Worm (Caenorhabditis elegans) whole organism, late embryonic: ENCODE data around the gene xpb-1.

Source experiments
- C08G9.2 ChIP-seq: sonication (generic microtip); optimal IDR thresholded peaks from 2 replicates; lab custom pipeline; 2016; ENCODE audit warnings: mild to moderate bottlenecking, missing genetic modification characterization, moderate library complexity, missing compliant biosample characterization
- K02D7.2 ChIP-seq: sonication (generic microtip); optimal IDR thresholded peaks from 2 replicates; lab custom pipeline; 2017; ENCODE audit warnings: mild to moderate bottlenecking, missing genetic modification characterization, missing compliant biosample characterization
- K09A11.1 ChIP-seq: sonication (generic microtip); optimal IDR thresholded peaks from 2 replicates; lab custom pipeline; 2017; ENCODE audit warnings: antibody characterized with exemption, mild to moderate bottlenecking, missing genetic modification characterization, missing compliant biosample characterization; ENCODE audit not compliant: insufficient read depth
- ahr-1 ChIP-seq: sonication (generic microtip); optimal IDR thresholded peaks from 2 replicates; lab custom pipeline; 2016; ENCODE audit warnings: missing genetic modification characterization, missing compliant biosample characterization
- ceh-18 ChIP-seq: sonication (generic microtip); optimal IDR thresholded peaks from 2 replicates; lab custom pipeline; 2016; ENCODE audit warnings: missing genetic modification characterization, missing compliant biosample characterization
- ceh-19 ChIP-seq: fragments of 200-800 bp; sonication (Bioruptor generic); optimal IDR thresholded peaks from 2 replicates; lab custom pipeline; 2018; ENCODE audit warnings: mild to moderate bottlenecking, missing genetic modification characterization, missing compliant biosample characterization
- ceh-2 ChIP-seq: sonication (generic microtip); optimal IDR thresholded peaks from 2 replicates; lab custom pipeline; 2016; ENCODE audit warnings: missing genotype, missing genetic modification characterization, missing compliant biosample characterization
- ceh-22 ChIP-seq: sonication (generic microtip); optimal IDR thresholded peaks from 2 replicates; lab custom pipeline; 2017; ENCODE audit warnings: missing biosample characterization, missing genetic modification characterization
- ceh-24 ChIP-seq: sonication (generic microtip); optimal IDR thresholded peaks from 2 replicates; lab custom pipeline; 2016; ENCODE audit warnings: mild to moderate bottlenecking, missing genetic modification characterization, missing compliant biosample characterization
- ceh-30 ChIP-seq: fragments of 150-350 bp; optimal IDR thresholded peaks from 2 replicates; lab custom pipeline; 2014; ENCODE audit warnings: missing biosample characterization, missing genetic modification characterization
- ceh-34 ChIP-seq: sonication (generic microtip); optimal IDR thresholded peaks from 2 replicates; lab custom pipeline; 2016; ENCODE audit warnings: mild to moderate bottlenecking, missing genetic modification characterization, missing compliant biosample characterization
- ceh-45 ChIP-seq: fragments of 200-800 bp; sonication (Bioruptor generic); IDR thresholded peaks from 2 replicates; pipeline ENCODE4 v1.3.6; 2022; ENCODE audit warnings: missing genetic modification reagents, missing genetic modification characterization, missing compliant biosample characterization
- ceh-6 ChIP-seq: fragments of 200-800 bp; sonication (Bioruptor generic); optimal IDR thresholded peaks from 2 replicates; lab custom pipeline; 2018; ENCODE audit warnings: mild to moderate bottlenecking, missing genetic modification characterization, missing compliant biosample characterization
- dmd-4 ChIP-seq: sonication (generic microtip); optimal IDR thresholded peaks from 2 replicates; lab custom pipeline; 2016; ENCODE audit warnings: borderline replicate concordance, missing genetic modification characterization, missing compliant biosample characterization
- dve-1 ChIP-seq: sonication (generic microtip); optimal IDR thresholded peaks from 2 replicates; lab custom pipeline; 2017; ENCODE audit warnings: antibody characterized with exemption, mild to moderate bottlenecking, missing genetic modification characterization, missing compliant biosample characterization
- elt-2 ChIP-seq: sonication (generic microtip); optimal IDR thresholded peaks from 2 replicates; lab custom pipeline; 2016; ENCODE audit warnings: missing genetic modification reagents, missing genetic modification characterization, missing compliant biosample characterization
- elt-4 ChIP-seq: sonication (generic microtip); optimal IDR thresholded peaks from 2 replicates; lab custom pipeline; 2016; ENCODE audit warnings: missing genetic modification characterization, missing compliant biosample characterization
- eyg-1 ChIP-seq: sonication (generic microtip); optimal IDR thresholded peaks from 2 replicates; lab custom pipeline; 2016; ENCODE audit warnings: missing genotype, missing genetic modification characterization, missing compliant biosample characterization
- fax-1 ChIP-seq: sonication (generic microtip); optimal IDR thresholded peaks from 2 replicates; lab custom pipeline; 2016; ENCODE audit warnings: missing genotype, missing genetic modification characterization, missing compliant biosample characterization
- fkh-10 ChIP-seq: fragments of 150-350 bp; optimal IDR thresholded peaks from 2 replicates; lab custom pipeline; 2014; ENCODE audit warnings: missing biosample characterization, missing genetic modification reagents, missing genetic modification characterization
- gmeb-2 ChIP-seq: sonication (generic microtip); optimal IDR thresholded peaks from 2 replicates; lab custom pipeline; 2016; ENCODE audit warnings: missing genetic modification characterization, inconsistent platforms, missing compliant biosample characterization
- hlh-13 ChIP-seq: fragments of 200-800 bp; sonication (Bioruptor generic); optimal IDR thresholded peaks from 2 replicates; lab custom pipeline; 2018; ENCODE audit warnings: mild to moderate bottlenecking, missing genetic modification characterization, missing compliant biosample characterization
- hlh-30 ChIP-seq: sonication (generic microtip); optimal IDR thresholded peaks from 2 replicates; lab custom pipeline; 2017; ENCODE audit warnings: antibody characterized with exemption, missing genetic modification characterization, missing compliant biosample characterization; ENCODE audit not compliant: insufficient read depth
- hlh-6 ChIP-seq: sonication (generic microtip); optimal IDR thresholded peaks from 2 replicates; lab custom pipeline; 2016; ENCODE audit warnings: missing genotype, missing genetic modification characterization, missing compliant biosample characterization
- lin-11 ChIP-seq: fragments of 200-800 bp; sonication (Bioruptor generic); optimal IDR thresholded peaks from 2 replicates; lab custom pipeline; 2018; ENCODE audit warnings: mild to moderate bottlenecking, missing genetic modification characterization, missing compliant biosample characterization
- nhr-11 ChIP-seq: fragments of 150-350 bp; optimal IDR thresholded peaks from 2 replicates; lab custom pipeline; 2014; ENCODE audit warnings: missing biosample characterization, missing genetic modification characterization
- nhr-232 ChIP-seq: sonication (generic microtip); optimal IDR thresholded peaks from 2 replicates; lab custom pipeline; 2016; ENCODE audit warnings: missing genetic modification characterization, missing compliant biosample characterization
- odd-2 ChIP-seq: sonication (generic microtip); optimal IDR thresholded peaks from 2 replicates; lab custom pipeline; 2017; ENCODE audit warnings: antibody characterized with exemption, mild to moderate bottlenecking, missing genetic modification characterization, missing compliant biosample characterization
- pag-3 ChIP-seq: sonication (generic microtip); optimal IDR thresholded peaks from 2 replicates; lab custom pipeline; 2016; ENCODE audit warnings: missing compliant biosample characterization, missing genetic modification characterization, borderline replicate concordance
- pat-9 ChIP-seq: fragments of 200-800 bp; sonication (Bioruptor generic); optimal IDR thresholded peaks from 2 replicates; lab custom pipeline; 2018; ENCODE audit warnings: mild to moderate bottlenecking, missing genetic modification characterization, moderate library complexity, missing compliant biosample characterization
- sdc-2 ChIP-seq: sonication (generic microtip); optimal IDR thresholded peaks from 2 replicates; lab custom pipeline; 2016; ENCODE audit warnings: missing genotype, missing genetic modification characterization, missing compliant biosample characterization
- sox-4 ChIP-seq: sonication (generic microtip); optimal IDR thresholded peaks from 2 replicates; lab custom pipeline; 2017; ENCODE audit warnings: mild to moderate bottlenecking, missing genetic modification characterization, inconsistent platforms, missing compliant biosample characterization
- tbx-2 ChIP-seq: sonication (generic microtip); optimal IDR thresholded peaks from 2 replicates; lab custom pipeline; 2016; ENCODE audit warnings: missing genetic modification characterization, missing compliant biosample characterization
- unc-3 ChIP-seq, 2 experiments: fragments of 200-800 bp in 1 of 2; sonication (Bioruptor generic) in 1 of 2; sonication (generic microtip) in 1 of 2; conservative IDR thresholded peaks in 1 of 2; optimal IDR thresholded peaks in 1 of 2; 2 replicates each; pipeline versions ENCODE4 v1.3.6 to Lab custom; 2016 to 2022; ENCODE audit warnings: missing compliant biosample characterization in 2 of 2, missing genetic modification characterization in 2 of 2, missing genetic modification reagents in 1 of 2
- unc-55 ChIP-seq: sonication (generic microtip); optimal IDR thresholded peaks from 2 replicates; lab custom pipeline; 2017; ENCODE audit warnings: missing biosample characterization, missing genetic modification reagents, missing genetic modification characterization

xpb-1 gene

DNA sequence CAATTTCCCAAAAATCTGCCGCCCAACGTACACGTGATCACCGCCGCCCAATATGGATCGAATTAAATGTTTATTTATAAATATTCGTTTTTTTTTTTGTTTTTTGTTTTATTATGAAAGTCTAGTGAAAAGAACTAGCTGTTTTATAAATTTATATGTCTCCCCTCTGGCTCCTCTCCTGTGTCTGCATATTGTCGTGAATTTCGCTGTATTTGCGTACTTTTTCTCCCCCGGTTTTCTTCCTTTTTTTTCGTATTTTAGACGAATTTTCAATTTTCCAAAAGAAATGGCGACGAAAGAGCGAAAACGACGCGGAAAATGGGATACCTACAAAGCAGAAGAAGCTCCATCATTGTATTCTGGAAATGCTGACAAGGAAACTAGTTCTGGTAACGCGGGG lies at the start of gene xpb-1:
xpb-1 (plus strand) TSS at position 262 of the 400 bp plus-strand sequence.
- TF ChIP-seq pat-9 (tag; lab: Kevin White, UChicago) (no peak), unc-3 (GFP tag; conservative IDR thresholded peaks at IDR 0.05; lab: Robert Waterston, UW) (no peak), unc-3 (tag; optimal IDR thresholded peaks at IDR 0.05; lab: Kevin White, UChicago) (no peak), ceh-19 (GFP tag; lab: Kevin White, UChicago) (no peak), ceh-2 (tag; lab: Kevin White, UChicago) (no peak), fax-1 (tag; lab: Kevin White, UChicago) (no peak), dmd-4 (tag; lab: Kevin White, UChicago) (no peak), ceh-22 (tag; lab: Kevin White, UChicago) (no peak), sdc-2 (tag; lab: Kevin White, UChicago) (no peak), C08G9.2 (tag; lab: Kevin White, UChicago) (no peak), unc-55 (GFP tag; lab: Kevin White, UChicago) (no peak), elt-4 (tag; lab: Kevin White, UChicago) (no peak), eyg-1 (tag; lab: Kevin White, UChicago) (no peak), K09A11.1 (tag; lab: Kevin White, UChicago) (no peak), odd-2 (tag; lab: Kevin White, UChicago) (no peak), ceh-24 (tag; lab: Kevin White, UChicago) (no peak), elt-2 (tag; lab: Kevin White, UChicago) (no peak), ahr-1 (tag; lab: Kevin White, UChicago) (no peak), lin-11 (no peak), sox-4 (tag; lab: Kevin White, UChicago) (no peak), ceh-34 (tag; lab: Kevin White, UChicago) (no peak)
- TF ChIP-seq, all 69 proteins: peak for 0

DNA sequence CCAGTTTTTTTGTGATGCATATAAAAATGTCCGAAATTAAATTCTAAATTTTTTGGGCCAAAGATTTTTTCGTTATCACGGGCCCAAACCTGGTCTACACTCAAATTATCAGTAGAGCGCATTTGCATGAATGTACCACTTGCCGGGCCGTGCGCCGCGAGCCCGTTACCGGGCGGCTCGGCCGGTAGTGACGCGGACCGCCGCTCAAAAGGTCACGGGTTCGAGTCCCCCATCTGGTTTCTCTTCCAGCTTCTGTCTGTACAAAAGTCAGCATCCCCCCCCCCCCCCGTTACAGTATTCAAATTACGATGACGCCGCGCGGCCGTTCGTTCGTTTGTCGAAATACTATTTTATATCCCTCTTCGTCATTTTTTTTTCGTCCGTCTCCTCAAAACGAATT lies 49.1 kb upstream of the xpb-1 start:
- TF ChIP-seq unc-55 (GFP tag; lab: Kevin White, UChicago) (no peak), K09A11.1 (tag; lab: Kevin White, UChicago) (no peak), tbx-2 (no peak), nhr-232 (tag; lab: Kevin White, UChicago) (no peak), hlh-6 (tag; lab: Kevin White, UChicago) (no peak), gmeb-2 (no peak), K02D7.2 (tag; lab: Kevin White, UChicago) (no peak), odd-2 (tag; lab: Kevin White, UChicago) (no peak), ceh-30 (tag; lab: Kevin White, UChicago) (no peak), nhr-11 (no peak), ceh-2 (tag; lab: Kevin White, UChicago) (no peak), ceh-18 (tag; lab: Kevin White, UChicago) (no peak), eyg-1 (tag; lab: Kevin White, UChicago) (no peak), dve-1 (no peak), fkh-10 (no peak), ceh-45 (GFP tag; lab: Robert Waterston, UW) (no peak), hlh-30 (tag; lab: Kevin White, UChicago) (no peak), ceh-6 (no peak), unc-3 (GFP tag; conservative IDR thresholded peaks at IDR 0.05; lab: Robert Waterston, UW) (no peak), unc-3 (tag; optimal IDR thresholded peaks at IDR 0.05; lab: Kevin White, UChicago) (no peak), hlh-13 (GFP tag; lab: Kevin White, UChicago) (no peak)

DNA sequence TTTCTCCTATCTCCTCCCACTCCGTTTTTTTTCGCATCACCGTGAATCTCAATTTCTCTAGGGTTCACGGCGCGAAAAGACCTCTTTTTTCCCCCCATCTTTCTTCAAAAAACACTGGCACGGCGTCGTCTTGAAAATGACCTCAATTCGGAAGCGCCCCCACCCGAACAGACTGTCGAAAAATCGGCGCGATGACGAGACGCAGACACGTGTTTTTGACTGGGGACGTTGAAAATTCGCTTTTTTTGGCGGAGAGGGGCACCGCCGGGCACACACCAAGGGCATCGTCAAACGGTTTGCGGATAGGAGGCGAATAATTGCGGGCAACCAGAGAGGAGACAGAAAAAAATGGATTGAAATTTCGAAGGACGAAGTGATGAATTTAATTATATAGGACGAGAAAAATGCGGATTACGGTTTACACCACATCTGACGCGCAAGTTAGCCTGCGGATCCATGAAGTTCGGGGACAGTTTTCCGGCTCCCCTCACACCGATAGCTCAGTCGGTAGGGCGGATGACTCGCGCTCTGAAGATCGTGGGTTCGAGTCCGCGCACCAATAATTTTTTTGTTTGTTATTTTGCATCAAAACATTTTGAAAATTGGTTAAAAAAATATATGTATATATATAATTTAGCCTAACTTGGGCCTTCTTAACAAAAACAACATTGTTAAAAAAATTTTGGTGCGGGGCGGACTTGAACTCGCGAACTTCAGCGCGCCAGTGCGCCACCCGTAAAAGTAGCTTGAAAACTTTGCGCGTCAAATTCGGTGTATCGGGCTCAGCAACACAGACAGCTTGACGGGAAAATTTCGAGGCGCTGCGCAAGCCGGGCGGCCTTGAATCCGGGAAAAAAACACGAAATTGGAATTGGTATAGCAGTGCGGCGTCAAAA lies 47.7 kb upstream of the xpb-1 start:
- no peak for TF ChIP-seq ahr-1 (tag; lab: Kevin White, UChicago)
- no peak for TF ChIP-seq dmd-4 (tag; lab: Kevin White, UChicago)
- no peak for TF ChIP-seq pag-3 (tag; lab: Kevin White, UChicago)
- TF ChIP-seq lin-11, result no peak
- no peak for TF ChIP-seq ceh-18 (tag; lab: Kevin White, UChicago)
- TF ChIP-seq unc-3 (GFP tag; conservative IDR thresholded peaks at IDR 0.05; lab: Robert Waterston, UW), result no peak
- no peak for TF ChIP-seq unc-3 (tag; optimal IDR thresholded peaks at IDR 0.05; lab: Kevin White, UChicago)
